Worm (Caenorhabditis elegans): Measurements from ENCODE around the gene hlh-25.
A peak's percentile ranks its signal among the peaks of the same experiment; 100 is the strongest.
"Not testable (repeated sequence)": the region's sequence is repeated elsewhere in the genome, so short reads cannot be mapped to it uniquely, and the experiment has no call there.

The hlh-25 gene

ce11 chrII:5518055-5518454 is 17.0 kb upstream of the hlh-25 start:
- no peak for TF ChIP-seq unc-62 (GFP tag; optimal IDR thresholded peaks at IDR 0.05)

ce11 chrII:5518910-5519309 is 16.1 kb upstream of the hlh-25 start, which contains the start of gene ZK177.2:
TSS of gene ZK177.2 (plus strand) at chrII:5519210.
- no peak for TF ChIP-seq unc-62 (GFP tag; optimal IDR thresholded peaks at IDR 0.05)

ce11 chrII:5521411-5521810 is 13.6 kb upstream of the hlh-25 start, which contains the start of gene ZK177.12:
TSS of gene ZK177.12 (plus strand) at chrII:5521711.
- no peak for TF ChIP-seq unc-62 (GFP tag; optimal IDR thresholded peaks at IDR 0.05)

ce11 chrII:5522637-5523036 is 12.4 kb upstream of the hlh-25 start, which contains the start of gene ZK177.11:
TSS of gene ZK177.11 (plus strand) at chrII:5522937.
- TF ChIP-seq unc-62 (GFP tag; optimal IDR thresholded peaks at IDR 0.05), result no peak

ce11 chrII:5525297-5525696 is 9.7 kb upstream of the hlh-25 start, which contains the start of gene tbx-35:
TSS of gene tbx-35 (minus strand) at chrII:5525397.
- TF ChIP-seq unc-62 (GFP tag; optimal IDR thresholded peaks at IDR 0.05), result no peak

- TF ChIP-seq unc-62 (GFP tag; optimal IDR thresholded peaks at IDR 0.05), result no peak
Observed at ce11 chrII:5527841-5528240, 7.2 kb upstream of the hlh-25 start, which contains the start of gene ZK177.1. TSS of gene ZK177.1 (plus strand) at chrII:5528141.

- TF ChIP-seq unc-62 (GFP tag; optimal IDR thresholded peaks at IDR 0.05), result no peak
Observed at ce11 chrII:5531855-5532328, 3.1 kb upstream of the hlh-25 start, which contains the start of gene C17C3.9. TSS of gene C17C3.9 (minus strand) at chrII:5532278.

ce11 chrII:5533642-5534041 is 1.4 kb upstream of the hlh-25 start, which contains the start of gene hlh-26:
TSS of gene hlh-26 (minus strand) at chrII:5533742.
- TF ChIP-seq unc-62 (GFP tag; optimal IDR thresholded peaks at IDR 0.05), result no peak

- TF ChIP-seq unc-62 (GFP tag; optimal IDR thresholded peaks at IDR 0.05), result no peak
Observed at ce11 chrII:5537078-5537477, 2.0 kb downstream of the hlh-25 start.

- TF ChIP-seq unc-62 (GFP tag; optimal IDR thresholded peaks at IDR 0.05), result no peak
Observed at ce11 chrII:5537524-5537923, 2.5 kb downstream of the hlh-25 start, which contains the start of gene C17C3.11. TSS of gene C17C3.11 (plus strand) at chrII:5537824.

- TF ChIP-seq unc-62 (GFP tag; optimal IDR thresholded peaks at IDR 0.05), result not testable (repeated sequence)
Observed at ce11 chrII:5540113-5540512, 5.1 kb downstream of the hlh-25 start, which contains the start of gene hlh-27. TSS of gene hlh-27 (minus strand) at chrII:5540213.

- no peak for TF ChIP-seq unc-62 (GFP tag; optimal IDR thresholded peaks at IDR 0.05)
Observed at ce11 chrII:5541685-5542084, 6.6 kb downstream of the hlh-25 start, which contains the start of gene C17C3.24. TSS of gene C17C3.24 (minus strand) at chrII:5541785.

- peak; percentile 12 for TF ChIP-seq unc-62 (GFP tag; optimal IDR thresholded peaks at IDR 0.05)
Observed at ce11 chrII:5543476-5544144, 8.6 kb downstream of the hlh-25 start.

ce11 chrII:5544145-5544515 is 9.1 kb downstream of the hlh-25 start:
- TF ChIP-seq unc-62 (GFP tag; optimal IDR thresholded peaks at IDR 0.05), result no peak

ce11 chrII:5544764-5545163 is 9.7 kb downstream of the hlh-25 start, which contains the start of gene ins-13:
TSS of gene ins-13 (minus strand) at chrII:5544864.
- TF ChIP-seq unc-62 (GFP tag; optimal IDR thresholded peaks at IDR 0.05), result no peak

- no peak for TF ChIP-seq unc-62 (GFP tag; optimal IDR thresholded peaks at IDR 0.05)
Observed at ce11 chrII:5547442-5547894, 12.4 kb downstream of the hlh-25 start, which contains the start of gene acdh-2. TSS of gene acdh-2 (minus strand) at chrII:5547492.

- no peak for TF ChIP-seq unc-62 (GFP tag; optimal IDR thresholded peaks at IDR 0.05)
Observed at ce11 chrII:5549746-5550145, 14.7 kb downstream of the hlh-25 start, which contains the start of gene C17C3.6. TSS of gene C17C3.6 (plus strand) at chrII:5550046.
